Worm (Caenorhabditis elegans) whole organism, L3 larva: ENCODE results near the gene K08D8.1.

Source experiments
- fkh-10 ChIP-seq: sonication (generic microtip); optimal IDR thresholded peaks from 2 replicates; lab custom pipeline; 2017; ENCODE audit warnings: missing biosample characterization, missing genetic modification reagents, missing genetic modification characterization
- fkh-2 ChIP-seq: fragments of 150-350 bp; optimal IDR thresholded peaks from 2 replicates; lab custom pipeline; 2014; ENCODE audit warnings: missing biosample characterization, missing genetic modification reagents, missing genetic modification characterization
- lsy-12 ChIP-seq: sonication (generic microtip); optimal IDR thresholded peaks from 2 replicates; lab custom pipeline; 2016; ENCODE audit warnings: mild to moderate bottlenecking, missing genetic modification characterization, missing compliant biosample characterization
- snpc-4 ChIP-seq: fragments of 150-350 bp; optimal IDR thresholded peaks from 2 replicates; lab custom pipeline; 2014; ENCODE audit warnings: missing biosample characterization, missing genetic modification characterization

DNA sequence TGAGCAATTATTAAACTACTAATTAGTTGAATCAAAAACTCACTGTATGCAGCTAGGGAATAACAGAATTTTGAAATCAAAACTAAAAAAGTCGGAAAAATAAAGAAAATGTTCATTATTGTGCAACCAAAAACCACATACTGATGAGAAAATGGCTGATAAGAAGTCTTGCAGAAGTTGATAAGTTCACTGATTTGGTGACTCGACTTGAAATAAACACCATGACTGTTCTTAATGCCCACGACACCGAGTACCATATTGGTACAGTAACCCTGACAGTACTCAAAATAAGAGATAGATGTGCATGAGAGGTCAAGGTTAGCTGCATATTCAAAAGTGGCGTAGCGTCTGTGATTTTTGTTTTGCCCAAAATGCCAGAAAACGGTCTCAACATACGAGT lies 6.3 kb upstream of the K08D8.1 start:
- TF ChIP-seq snpc-4 = no peak
- no peak for TF ChIP-seq fkh-10
- no peak for TF ChIP-seq fkh-2
- TF ChIP-seq lsy-12 (tag; lab: Kevin White, UChicago) = no peak
